Worm (Caenorhabditis elegans) whole organism, L2 larva: ENCODE measurements around the gene C54F6.18.

ENCODE experiments used
- nhr-237 ChIP-seq: fragments of 150-350 bp; optimal IDR thresholded peaks from 2 replicates; lab custom pipeline; 2014; ENCODE audit warnings: missing biosample characterization, missing genetic modification characterization
- zag-1 ChIP-seq: fragments of 150-350 bp; optimal IDR thresholded peaks from 2 replicates; lab custom pipeline; 2014; ENCODE audit warnings: missing biosample characterization, missing genetic modification characterization

ce11 chrV:7497440-7497839 is 28.4 kb upstream of the C54F6.18 start, which contains the start of gene srh-79:
- TF ChIP-seq zag-1 (tag; lab: Kevin White, UChicago) (no peak), nhr-237 (no peak)
